Worm (Caenorhabditis elegans): ENCODE measurements around the gene dop-6.

The dop-6 gene

DNA sequence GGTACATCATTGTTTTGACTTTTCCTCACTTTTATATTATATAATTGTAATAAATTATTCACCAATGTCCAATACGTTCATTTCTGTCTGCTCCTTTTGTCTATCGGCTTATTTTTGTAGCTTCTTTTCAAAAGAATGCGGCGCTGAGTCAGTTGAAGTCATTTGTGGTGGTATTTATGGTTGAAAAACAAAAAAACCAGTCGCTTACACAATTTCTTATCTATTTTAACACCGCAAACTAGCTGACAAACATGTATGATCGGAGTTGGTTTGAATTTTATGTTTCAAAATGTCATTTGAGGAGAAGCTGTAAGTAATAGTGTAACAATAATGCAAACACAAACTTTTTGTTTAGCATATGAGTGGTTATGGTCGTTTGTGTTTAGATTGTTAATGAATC, 36.7 kb upstream of the dop-6 start, which contains the start of gene ets-10:
Gene ets-10 (plus strand): TSS at position 201 of the 400 bp plus-strand sequence.
- no peak for TF ChIP-seq lin-13 (tag; optimal IDR thresholded peaks at IDR 0.05)
- no peak for TF ChIP-seq unc-39 (tag; optimal IDR thresholded peaks at IDR 0.05)
- no peak for TF ChIP-seq M03D4.4 (tag; optimal IDR thresholded peaks at IDR 0.05)
- TF ChIP-seq bed-3 (GFP tag; optimal IDR thresholded peaks at IDR 0.05), result no peak
- TF ChIP-seq ham-2 (GFP tag; optimal IDR thresholded peaks at IDR 0.05), result no peak
- no peak for TF ChIP-seq pha-4 (tag; optimal IDR thresholded peaks at IDR 0.05)
- no peak for TF ChIP-seq lsy-2 (tag; optimal IDR thresholded peaks at IDR 0.05)
- TF ChIP-seq hlh-1 (tag; optimal IDR thresholded peaks at IDR 0.05), result no peak
- TF ChIP-seq ceh-43 (GFP tag; optimal IDR thresholded peaks at IDR 0.05), result no peak

ce11 chrX:4284470-4284869, 36.2 kb upstream of the dop-6 start:
- TF ChIP-seq ceh-43 (GFP tag; optimal IDR thresholded peaks at IDR 0.05), result no peak
- no peak for TF ChIP-seq ztf-11 (tag; optimal IDR thresholded peaks at IDR 0.05)
- no peak for TF ChIP-seq ces-1 (GFP tag; optimal IDR thresholded peaks at IDR 0.05)
- TF ChIP-seq nhr-12 (tag; optimal IDR thresholded peaks at IDR 0.05), result no peak
- TF ChIP-seq mab-5 (tag; optimal IDR thresholded peaks at IDR 0.05), result no peak
- TF ChIP-seq elt-1 (tag; optimal IDR thresholded peaks at IDR 0.05; ENCODE audit: borderline replicate concordance, insufficient read depth), result no peak
- TF ChIP-seq drap-1 (GFP tag; optimal IDR thresholded peaks at IDR 0.05), result no peak
- no peak for TF ChIP-seq cnd-1 (tag; optimal IDR thresholded peaks at IDR 0.05)
- no peak for TF ChIP-seq nhr-76 (tag; optimal IDR thresholded peaks at IDR 0.05)
- TF ChIP-seq unc-62 (GFP tag; optimal IDR thresholded peaks at IDR 0.05), result no peak

DNA sequence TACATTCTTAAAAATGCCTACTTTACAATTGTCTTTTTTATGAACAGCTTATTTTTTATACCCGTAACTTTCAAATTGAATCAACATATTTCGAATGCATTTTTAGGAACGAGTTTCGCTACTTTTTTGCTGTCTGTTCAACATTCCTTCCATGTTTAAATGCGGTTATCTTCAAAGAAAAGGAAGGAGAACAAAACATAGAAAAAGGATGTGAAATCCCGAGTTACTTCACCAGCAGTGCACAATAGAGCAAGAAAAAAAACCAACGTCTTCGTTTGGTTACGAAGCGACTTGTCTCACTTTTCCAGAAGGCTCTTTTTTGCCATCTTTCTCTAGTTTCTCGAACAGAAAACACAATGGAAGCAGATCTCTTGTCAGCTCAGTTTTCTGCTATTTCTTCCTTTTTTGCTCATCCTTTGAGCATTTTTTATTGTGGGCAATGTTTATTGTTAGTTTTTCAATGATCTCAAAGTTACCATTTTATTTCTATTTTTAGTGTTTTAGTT, 34.9 kb upstream of the dop-6 start, which contains the start of gene cka-2:
Gene cka-2 (plus strand): TSS at position 456 of the 506 bp plus-strand sequence.
- TF ChIP-seq ces-1 (GFP tag; optimal IDR thresholded peaks at IDR 0.05) (peak; percentile 34), ceh-39 (tag; optimal IDR thresholded peaks at IDR 0.05) (no peak), M03D4.4 (tag; optimal IDR thresholded peaks at IDR 0.05) (no peak), bed-3 (GFP tag; optimal IDR thresholded peaks at IDR 0.05) (no peak), sem-2 (GFP tag; optimal IDR thresholded peaks at IDR 0.05) (no peak), elt-3 (tag; optimal IDR thresholded peaks at IDR 0.05) (no peak)

DNA sequence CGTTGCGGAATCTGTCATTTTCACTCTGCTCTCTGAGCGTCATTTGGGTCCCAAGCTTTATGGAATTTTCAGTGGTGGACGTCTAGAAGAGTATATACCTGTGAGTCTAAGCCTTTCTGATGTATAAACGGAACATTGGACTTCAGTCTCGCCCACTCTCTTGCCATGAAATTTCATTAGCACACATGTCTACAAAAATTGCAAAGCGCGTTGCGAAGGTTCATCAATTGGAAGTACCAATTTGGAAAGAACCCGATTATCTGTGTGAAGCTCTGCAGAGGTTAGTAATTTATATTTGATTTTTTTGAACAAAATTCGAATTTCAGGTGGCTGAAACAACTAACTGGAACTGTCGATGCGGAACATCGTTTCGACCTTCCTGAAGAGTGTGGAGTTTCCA, 30.9 kb upstream of the dop-6 start:
- no peak for TF ChIP-seq nhr-2 (tag; optimal IDR thresholded peaks at IDR 0.05)
- no peak for TF ChIP-seq nhr-12 (tag; optimal IDR thresholded peaks at IDR 0.05)
- no peak for TF ChIP-seq zip-8 (tag; optimal IDR thresholded peaks at IDR 0.05)
- no peak for TF ChIP-seq flh-1 (GFP tag; optimal IDR thresholded peaks at IDR 0.05)
- TF ChIP-seq cnd-1 (tag; optimal IDR thresholded peaks at IDR 0.05), result no peak
- no peak for TF ChIP-seq M03D4.4 (tag; optimal IDR thresholded peaks at IDR 0.05)
- no peak for TF ChIP-seq drap-1 (GFP tag; optimal IDR thresholded peaks at IDR 0.05)

ce11 chrX:4294957-4295356, 25.7 kb upstream of the dop-6 start:
- no peak for TF ChIP-seq elt-1 (tag; optimal IDR thresholded peaks at IDR 0.05; ENCODE audit: borderline replicate concordance, insufficient read depth)
- TF ChIP-seq ceh-83 (GFP tag; optimal IDR thresholded peaks at IDR 0.05), result peak; percentile 37
- peak; percentile 63 for TF ChIP-seq hlh-1 (tag; optimal IDR thresholded peaks at IDR 0.05)

DNA sequence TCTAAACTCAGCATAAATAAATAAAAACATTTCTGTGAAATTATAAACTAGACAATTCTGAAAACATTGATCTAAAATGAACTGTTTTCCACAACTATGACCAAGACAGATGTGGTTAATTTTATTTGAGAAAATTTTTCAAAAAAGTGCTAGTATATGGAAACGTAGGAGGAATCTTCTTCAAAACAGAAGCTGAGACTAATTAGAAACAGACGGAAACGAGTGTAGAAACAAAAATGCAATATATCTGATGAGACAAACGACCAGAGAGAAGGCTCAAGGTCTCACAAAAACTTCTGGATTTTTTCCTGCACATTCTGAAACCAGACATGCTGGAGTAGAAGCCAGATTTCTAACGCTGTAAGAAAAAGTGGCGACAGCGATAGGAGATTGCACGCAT, 24.7 kb upstream of the dop-6 start:
- TF ChIP-seq ceh-83 (GFP tag; optimal IDR thresholded peaks at IDR 0.05), result no peak

ce11 chrX:4297452-4297851, 23.2 kb upstream of the dop-6 start, which contains the start of gene paf-2:
Gene paf-2, minus strand, starts transcription at chrX:4297741.
- TF ChIP-seq flh-1 (GFP tag; optimal IDR thresholded peaks at IDR 0.05), result no peak
- TF ChIP-seq lsy-2 (tag; optimal IDR thresholded peaks at IDR 0.05), result no peak
- TF ChIP-seq snpc-4 (tag; optimal IDR thresholded peaks at IDR 0.05), result no peak
- TF ChIP-seq nhr-76 (tag; optimal IDR thresholded peaks at IDR 0.05), result no peak
- TF ChIP-seq blmp-1 (tag; optimal IDR thresholded peaks at IDR 0.05), result no peak
- no peak for TF ChIP-seq nhr-12 (tag; optimal IDR thresholded peaks at IDR 0.05)
- no peak for TF ChIP-seq unc-120 (tag; optimal IDR thresholded peaks at IDR 0.05; ENCODE audit: poor library complexity, severe bottlenecking)
- TF ChIP-seq nhr-2 (tag; optimal IDR thresholded peaks at IDR 0.05), result no peak
- TF ChIP-seq ceh-43 (GFP tag; optimal IDR thresholded peaks at IDR 0.05), result no peak
- TF ChIP-seq lin-32 (GFP tag; optimal IDR thresholded peaks at IDR 0.05), result no peak
